Fruit fly (Drosophila melanogaster): Measurements from ENCODE around the gene CG14722.

The CG14722 gene

DNA sequence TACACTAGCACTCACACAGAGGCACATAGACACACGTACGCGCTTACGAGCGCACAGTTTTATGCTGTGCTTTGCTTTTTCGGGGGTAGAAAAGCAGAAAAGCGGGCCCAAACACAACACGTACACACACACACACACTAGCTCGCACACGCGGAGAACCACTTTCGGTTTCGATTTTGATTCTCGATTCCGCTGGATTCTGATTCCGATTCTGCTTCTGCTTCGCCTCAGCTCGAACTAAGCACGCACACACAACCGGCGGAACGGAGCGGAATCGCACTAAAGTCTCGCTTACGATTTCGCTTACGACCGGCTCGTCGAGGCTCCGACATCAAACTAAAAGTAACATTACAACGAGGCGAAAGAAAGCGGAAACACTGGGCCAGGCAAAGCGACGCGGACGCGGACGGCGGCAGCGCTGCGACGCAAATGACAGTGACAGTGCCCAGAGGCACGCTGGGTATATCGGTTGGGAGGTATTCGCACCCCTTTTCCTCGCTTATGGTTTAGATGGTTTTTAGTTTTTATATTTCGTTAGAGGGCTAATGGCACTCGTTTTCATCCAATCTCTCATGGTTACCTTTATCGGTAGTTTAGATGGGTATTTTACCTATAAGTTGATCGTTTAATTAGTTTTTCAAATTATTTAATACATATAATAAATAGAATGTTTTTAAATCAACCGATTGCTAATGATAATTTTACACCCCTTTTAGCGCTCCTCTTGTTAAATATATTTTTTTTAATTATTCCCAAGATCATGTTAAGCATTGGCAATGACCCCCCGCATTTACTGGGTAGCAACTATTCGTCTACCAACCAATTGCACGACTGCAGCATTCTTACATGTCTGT, 36.5 kb downstream of the CG14722 start (continued):
- TF ChIP-seq Meics (GFP tag; optimal IDR thresholded peaks at IDR 0.05) (peak; percentile 66), CG13894 (tag; optimal IDR thresholded peaks at IDR 0.05) (peak; percentile 81), CG6654 (GFP tag; optimal IDR thresholded peaks at IDR 0.05) (peak; percentile 37), btn (GFP tag; optimal IDR thresholded peaks at IDR 0.05) (peak; percentile 38), CG6791 (GFP tag; IDR thresholded peaks at IDR 0.05; ENCODE audit: partially characterized antibody) (peak; percentile 58; the same call in 1 of the 3 replicates), CG15601 (tag; optimal IDR thresholded peaks at IDR 0.05) (peak; percentile 80), CG12155 (GFP tag; optimal IDR thresholded peaks at IDR 0.05) (peak; percentile 62), CG6854 (GFP tag; optimal IDR thresholded peaks at IDR 0.05) (peak; percentile 45), CG8290 (GFP tag; optimal IDR thresholded peaks at IDR 0.05) (peak; percentile 49), CG8290 (tag; optimal IDR thresholded peaks at IDR 0.05) (peak; percentile 6 to 77), D19A (tag; optimal IDR thresholded peaks at IDR 0.05) (peak; percentile 41), esg (GFP tag; conservative IDR thresholded peaks at IDR 0.05) (peak; percentile 59), Usf (GFP tag; optimal IDR thresholded peaks at IDR 0.05) (peak; percentile 66), HmgZ (tag; optimal IDR thresholded peaks at IDR 0.05) (peak; percentile 9), Hand (GFP tag; optimal IDR thresholded peaks at IDR 0.05) (peak; percentile 68), sima (GFP tag; optimal IDR thresholded peaks at IDR 0.05) (peak; percentile 18), yki (optimal IDR thresholded peaks at IDR 0.05) (peak; percentile 12), Awh (GFP tag; IDR thresholded peaks at IDR 0.05) (peak; percentile 7; the same call in 1 of the 2 replicates), ATbp (GFP tag; optimal IDR thresholded peaks at IDR 0.05) (peak; percentile 21), otp (GFP tag; IDR thresholded peaks at IDR 0.05) (peak; percentile 51), CG13424 (tag; optimal IDR thresholded peaks at IDR 0.05) (peak; percentile 81), dpn (GFP tag; optimal IDR thresholded peaks at IDR 0.05) (peak in 1 of 2 experiments; percentile 61), CG3281 (GFP tag; optimal IDR thresholded peaks at IDR 0.05) (peak; percentile 65), exex (tag; optimal IDR thresholded peaks at IDR 0.05) (peak; percentile 7), CG17829 (tag; optimal IDR thresholded peaks at IDR 0.05) (peak; percentile 50), amos (GFP tag; IDR thresholded peaks at IDR 0.05; ENCODE audit: partially characterized antibody) (peak; percentile 53), shn (GFP tag; optimal IDR thresholded peaks at IDR 0.05) (peak; percentile 62), CG2129 (GFP tag; IDR thresholded peaks at IDR 0.05; ENCODE audit: partially characterized antibody) (no peak), CTCF (GFP tag; optimal IDR thresholded peaks at IDR 0.05) (no peak), Tbp (GFP tag; optimal IDR thresholded peaks at IDR 0.05) (no peak), CG6765 (GFP tag; optimal IDR thresholded peaks at IDR 0.05) (no peak), CG1233 (GFP tag; optimal IDR thresholded peaks at IDR 0.05) (peak; percentile 56), Blimp-1 (GFP tag; optimal IDR thresholded peaks at IDR 0.05) (peak; percentile 99), CG7928 (GFP tag; optimal IDR thresholded peaks at IDR 0.05) (peak; percentile 1), CG17359 (tag; optimal IDR thresholded peaks at IDR 0.05) (peak; percentile 26), Fer3 (tag; optimal IDR thresholded peaks at IDR 0.05) (no peak), CG1832 (GFP tag; optimal IDR thresholded peaks at IDR 0.05) (no peak), CG1603 (tag; optimal IDR thresholded peaks at IDR 0.05) (peak; percentile 68), CG18619 (GFP tag; optimal IDR thresholded peaks at IDR 0.05) (peak; percentile 78), Lim3 (GFP tag; IDR thresholded peaks at IDR 0.05) (no peak), CG11696 (GFP tag; IDR thresholded peaks at IDR 0.05) (no peak), Ets65A (GFP tag) (peak; percentile 72), CG5180 (GFP tag; optimal IDR thresholded peaks at IDR 0.05) (peak; percentile 95), CG10565 (GFP tag; optimal IDR thresholded peaks at IDR 0.05) (peak; percentile 21), nerfin-2 (GFP tag; IDR thresholded peaks at IDR 0.05; ENCODE audit: partially characterized antibody) (peak; percentile 53; the same call in 1 of the 2 replicates), vvl (GFP tag; IDR thresholded peaks at IDR 0.05) (0 out of 2 replicates have a peak, but pooled peaks have one; percentile 26), CG3995 (GFP tag; optimal IDR thresholded peaks at IDR 0.05) (no peak), Aef1 (GFP tag; IDR thresholded peaks at IDR 0.05) (no peak), BtbVII (GFP tag; optimal IDR thresholded peaks at IDR 0.05) (peak; percentile 61)
